Worm (Caenorhabditis elegans) whole organism, L4/young adult: Measurements from ENCODE around the gene npp-18.

Experiments
- W03F9.2 ChIP-seq: fragments of 150-350 bp; optimal IDR thresholded peaks from 2 replicates; lab custom pipeline; 2014; ENCODE audit warnings: missing biosample characterization, missing genetic modification characterization
- him-1 ChIP-seq: sonication (generic microtip); optimal IDR thresholded peaks from 2 replicates; lab custom pipeline; 2016; ENCODE audit warnings: missing genotype, missing genetic modification reagents, missing genetic modification characterization, missing compliant biosample characterization

DNA sequence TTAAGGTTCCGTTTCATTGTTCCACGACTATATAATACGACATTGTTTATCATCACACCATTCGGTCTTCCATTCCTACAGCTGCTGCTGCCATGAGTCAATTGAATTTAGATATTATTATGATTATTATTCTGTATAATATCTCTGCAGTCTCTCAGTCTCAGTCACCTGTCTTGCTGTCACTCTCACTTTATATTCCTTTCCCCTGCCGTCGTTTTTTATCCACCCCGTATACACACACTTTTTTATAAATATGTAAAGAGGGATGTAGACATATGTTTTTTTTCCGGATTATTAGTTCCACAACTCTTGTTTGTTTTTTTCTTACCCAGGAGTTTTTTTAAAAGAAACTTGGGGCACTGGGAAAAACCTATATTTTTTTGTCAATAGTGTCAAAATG is 24.4 kb upstream of the npp-18 start:
- TF ChIP-seq W03F9.2 (tag; lab: Kevin White, UChicago) (no peak), him-1 (no peak)
